Fruit fly (Drosophila melanogaster): ENCODE data around the gene Nnf1b.

The Nnf1b gene

dm6 chr2L:846167-846868 lies 35.9 kb downstream of the Nnf1b start:
- TF ChIP-seq CG17801 (GFP tag; optimal IDR thresholded peaks at IDR 0.05; ENCODE audit: partially characterized antibody) = peak; percentile 16

- no peak for TF ChIP-seq CG17801 (GFP tag; optimal IDR thresholded peaks at IDR 0.05; ENCODE audit: partially characterized antibody)
These were observed 37.0 kb downstream of the Nnf1b start for dm6 chr2L:847189-847987.

- TF ChIP-seq CG17801 (GFP tag; optimal IDR thresholded peaks at IDR 0.05; ENCODE audit: partially characterized antibody) = no peak
These were observed 37.7 kb downstream of the Nnf1b start for dm6 chr2L:847988-848622.

- no peak for TF ChIP-seq CG17801 (GFP tag; optimal IDR thresholded peaks at IDR 0.05; ENCODE audit: partially characterized antibody)
These were observed 38.9 kb downstream of the Nnf1b start for dm6 chr2L:849138-849744.

dm6 chr2L:849787-850512 lies 39.6 kb downstream of the Nnf1b start:
- no peak for TF ChIP-seq CG17801 (GFP tag; optimal IDR thresholded peaks at IDR 0.05; ENCODE audit: partially characterized antibody)

- TF ChIP-seq CG17801 (GFP tag; optimal IDR thresholded peaks at IDR 0.05; ENCODE audit: partially characterized antibody) = peak; percentile 25
These were observed 40.4 kb downstream of the Nnf1b start, which contains the start of gene drongo for dm6 chr2L:850727-851257. Gene drongo (minus strand): TSS chr2L:851071.

dm6 chr2L:852647-853111 lies 42.3 kb downstream of the Nnf1b start, which contains the start of the genes CG4291 and kraken:
Gene CG4291 (minus strand): TSS chr2L:852730.
Gene kraken (plus strand): TSS chr2L:852768.
- peak; percentile 64 for TF ChIP-seq CG17801 (GFP tag; optimal IDR thresholded peaks at IDR 0.05; ENCODE audit: partially characterized antibody)

- TF ChIP-seq CG17801 (GFP tag; optimal IDR thresholded peaks at IDR 0.05; ENCODE audit: partially characterized antibody) = no peak
These were observed 44.7 kb downstream of the Nnf1b start, which contains the start of gene CG13949 for dm6 chr2L:855052-855547. Gene CG13949 (plus strand): TSS chr2L:855337.

- no peak for TF ChIP-seq CG17801 (GFP tag; optimal IDR thresholded peaks at IDR 0.05; ENCODE audit: partially characterized antibody)
These were observed 45.6 kb downstream of the Nnf1b start for dm6 chr2L:856001-856400.

dm6 chr2L:856690-857488 lies 46.5 kb downstream of the Nnf1b start:
- TF ChIP-seq CG17801 (GFP tag; optimal IDR thresholded peaks at IDR 0.05; ENCODE audit: partially characterized antibody) = no peak

dm6 chr2L:857897-858517 lies 47.6 kb downstream of the Nnf1b start:
- no peak for TF ChIP-seq CG17801 (GFP tag; optimal IDR thresholded peaks at IDR 0.05; ENCODE audit: partially characterized antibody)

- no peak for TF ChIP-seq CG17801 (GFP tag; optimal IDR thresholded peaks at IDR 0.05; ENCODE audit: partially characterized antibody)
These were observed 49.5 kb downstream of the Nnf1b start, which contains the start of gene CG13950 for dm6 chr2L:859897-860296. Gene CG13950 (plus strand): TSS chr2L:860197.
